Fruit fly (Drosophila melanogaster) whole organism, embryonic: ENCODE measurements around the gene bmm.
A peak's percentile ranks its signal among the peaks of the same experiment; 100 is the strongest.

Source experiments
- Atf6 ChIP-seq: fragments of 200-800 bp; sonication (Bioruptor generic); IDR thresholded peaks from 2 replicates; pipeline ENCODE4 v1.3.6; 2022; ENCODE audit warnings: missing biosample characterization, missing genetic modification characterization
- BEAF-32 ChIP-seq: fragments of 200-800 bp; sonication (Bioruptor generic); optimal IDR thresholded peaks from 3 replicates; lab custom pipeline; 2017; ENCODE audit warnings: missing biosample characterization, missing genetic modification characterization, mild to moderate bottlenecking, moderate library complexity, missing genetic modification reagents
- Blimp-1 ChIP-seq: fragments of 200-800 bp; sonication (Bioruptor generic); optimal IDR thresholded peaks from 3 replicates; lab custom pipeline; 2018; ENCODE audit warnings: missing biosample characterization, missing genetic modification characterization, mild to moderate bottlenecking, moderate library complexity, missing genetic modification reagents
- Bteb2 ChIP-seq: fragments of 200-800 bp; sonication (Bioruptor generic); optimal IDR thresholded peaks from 2 replicates; lab custom pipeline; 2016; ENCODE audit warnings: missing biosample characterization, missing genetic modification characterization
- CG12659 ChIP-seq: fragments of 200-800 bp; sonication (Bioruptor generic); optimal IDR thresholded peaks from 3 replicates; lab custom pipeline; 2017; ENCODE audit warnings: mild to moderate bottlenecking, missing biosample characterization, missing genetic modification reagents, missing genetic modification characterization
- CG13296 ChIP-seq: fragments of 200-800 bp; sonication (Bioruptor generic); optimal IDR thresholded peaks from 3 replicates; lab custom pipeline; 2018; ENCODE audit warnings: missing biosample characterization, mild to moderate bottlenecking, missing genetic modification characterization
- CG14965 ChIP-seq: fragments of 200-800 bp; sonication (Bioruptor generic); optimal IDR thresholded peaks from 2 replicates; lab custom pipeline; 2016; ENCODE audit warnings: missing biosample characterization, missing genetic modification characterization, borderline replicate concordance
- CG1529 ChIP-seq: fragments of 200-800 bp; sonication (Bioruptor generic); optimal IDR thresholded peaks from 3 replicates; lab custom pipeline; 2018; ENCODE audit warnings: missing biosample characterization, missing genetic modification characterization
- CG1602 ChIP-seq: fragments of 200-800 bp; sonication (Bioruptor generic); optimal IDR thresholded peaks from 3 replicates; lab custom pipeline; 2016; ENCODE audit warnings: missing biosample characterization, missing genetic modification characterization
- CG17612 ChIP-seq: fragments of 200-800 bp; sonication (Bioruptor generic); IDR thresholded peaks from 2 replicates; pipeline ENCODE4 v1.3.6; 2022; ENCODE audit warnings: missing biosample characterization, missing genetic modification characterization
- CG32772 ChIP-seq: fragments of 200-800 bp; sonication (Bioruptor generic); IDR thresholded peaks from 2 replicates; pipeline ENCODE4 v1.3.6; 2022; ENCODE audit warnings: missing biosample characterization, missing genetic modification characterization
- CG3995 ChIP-seq: fragments of 200-800 bp; sonication (Bioruptor generic); optimal IDR thresholded peaks from 3 replicates; lab custom pipeline; 2016; ENCODE audit warnings: missing biosample characterization, missing genetic modification characterization
- CG4328 ChIP-seq: fragments of 200-800 bp; sonication (Bioruptor generic); optimal IDR thresholded peaks from 3 replicates; lab custom pipeline; 2017; ENCODE audit warnings: missing biosample characterization, missing genetic modification reagents, missing genetic modification characterization
- CG4707 ChIP-seq: fragments of 200-800 bp; sonication (Bioruptor generic); optimal IDR thresholded peaks from 2 replicates; lab custom pipeline; 2018; ENCODE audit warnings: missing biosample characterization, mild to moderate bottlenecking, missing genetic modification characterization, moderate library complexity
- CG4820 ChIP-seq: fragments of 200-800 bp; sonication (Bioruptor generic); optimal IDR thresholded peaks from 3 replicates; lab custom pipeline; 2016; ENCODE audit warnings: missing biosample characterization, missing genetic modification characterization
- CG6765 ChIP-seq: fragments of 200-800 bp; sonication (Bioruptor generic); optimal IDR thresholded peaks from 3 replicates; lab custom pipeline; 2017; ENCODE audit warnings: missing biosample characterization, mild to moderate bottlenecking, missing genetic modification characterization
- CG6813 ChIP-seq: fragments of 200-800 bp; sonication (Bioruptor generic); optimal IDR thresholded peaks from 2 replicates; lab custom pipeline; 2017; ENCODE audit warnings: missing biosample characterization, missing genetic modification characterization, mild to moderate bottlenecking, moderate library complexity, missing genetic modification reagents
- CG7987 ChIP-seq: fragments of 200-800 bp; sonication (Bioruptor generic); optimal IDR thresholded peaks from 2 replicates; lab custom pipeline; 2018; ENCODE audit warnings: missing biosample characterization, mild to moderate bottlenecking, missing genetic modification characterization, moderate library complexity
- Dad ChIP-seq: fragments of 200-800 bp; sonication (Bioruptor generic); optimal IDR thresholded peaks from 3 replicates; lab custom pipeline; 2016; ENCODE audit warnings: missing biosample characterization, missing genetic modification characterization
- Gsc ChIP-seq: fragments of 200-800 bp; sonication (Bioruptor generic); IDR thresholded peaks from 2 replicates; pipeline ENCODE4 v1.3.6; 2022; ENCODE audit warnings: missing biosample characterization, missing genetic modification characterization
- HLH4C ChIP-seq: fragments of 200-800 bp; sonication (Bioruptor generic); IDR thresholded peaks from 3 replicates; pipeline ENCODE4 v1.3.6; 2022; ENCODE audit warnings: missing biosample characterization, missing genetic modification characterization; ENCODE audit not compliant: partially characterized antibody
- Hand ChIP-seq: fragments of 200-800 bp; sonication (Bioruptor generic); optimal IDR thresholded peaks from 2 replicates; lab custom pipeline; 2017; ENCODE audit warnings: mild to moderate bottlenecking, missing biosample characterization, missing genetic modification reagents, missing genetic modification characterization
- Hmr ChIP-seq: fragments of 200-800 bp; sonication (Bioruptor generic); optimal IDR thresholded peaks from 3 replicates; lab custom pipeline; 2017; ENCODE audit warnings: mild to moderate bottlenecking, missing biosample characterization, missing genetic modification reagents, missing genetic modification characterization
- Hr39 ChIP-seq: fragments of >200 bp; optimal IDR thresholded peaks from 2 replicates; lab custom pipeline; 2017
- Lim3 ChIP-seq: fragments of 200-800 bp; sonication (Bioruptor generic); IDR thresholded peaks from 2 replicates; pipeline ENCODE4 v1.3.6; 2022; ENCODE audit warnings: missing biosample characterization, missing genetic modification characterization
- MBD-R2 ChIP-seq: fragments of 200-800 bp; sonication (Bioruptor generic); IDR thresholded peaks from 2 replicates; pipeline ENCODE4 v1.3.6; 2022; ENCODE audit warnings: missing biosample characterization, missing genetic modification characterization
- Oaz ChIP-seq: fragments of 200-800 bp; sonication (Bioruptor generic); IDR thresholded peaks from 2 replicates; pipeline ENCODE4 v1.3.6; 2022; ENCODE audit warnings: missing biosample characterization, missing genetic modification characterization
- Rfx ChIP-seq: fragments of 200-800 bp; sonication (Bioruptor generic); IDR thresholded peaks from 2 replicates; pipeline ENCODE4 v1.3.6; 2022; ENCODE audit warnings: missing biosample characterization, missing genetic modification characterization
- Sry-β ChIP-seq: fragments of 200-800 bp; sonication (Bioruptor generic); optimal IDR thresholded peaks from 2 replicates; lab custom pipeline; 2018; ENCODE audit warnings: missing biosample characterization, mild to moderate bottlenecking, missing genetic modification characterization, moderate library complexity
- Ssrp ChIP-seq: fragments of 200-800 bp; sonication (Bioruptor generic); optimal IDR thresholded peaks from 2 replicates; lab custom pipeline; 2018; ENCODE audit warnings: missing biosample characterization, mild to moderate bottlenecking, missing genetic modification characterization, moderate library complexity
- Usf ChIP-seq: fragments of 200-800 bp; sonication (Bioruptor generic); optimal IDR thresholded peaks from 2 replicates; lab custom pipeline; 2017; ENCODE audit warnings: missing genotype, missing biosample characterization, missing genetic modification characterization
- ab ChIP-seq: fragments of 200-800 bp; sonication (Bioruptor generic); optimal IDR thresholded peaks from 2 replicates; lab custom pipeline; 2016; ENCODE audit warnings: missing biosample characterization, missing genetic modification characterization
- aop ChIP-seq: fragments of 200-800 bp; sonication (Bioruptor generic); IDR thresholded peaks from 2 replicates; pipeline ENCODE4 v1.3.6; 2022; ENCODE audit warnings: missing biosample characterization, missing genetic modification characterization
- ash1 ChIP-seq: fragments of 200-800 bp; sonication (Bioruptor generic); optimal IDR thresholded peaks from 2 replicates; lab custom pipeline; 2018; ENCODE audit warnings: missing biosample characterization, mild to moderate bottlenecking, missing genetic modification characterization
- danr ChIP-seq: fragments of 200-800 bp; sonication (Bioruptor generic); IDR thresholded peaks from 2 replicates; pipeline ENCODE4 v1.3.6; 2022; ENCODE audit warnings: missing biosample characterization, missing genetic modification characterization
- disco-r ChIP-seq: fragments of 200-800 bp; sonication (Bioruptor generic); optimal IDR thresholded peaks from 2 replicates; lab custom pipeline; 2016; ENCODE audit warnings: missing biosample characterization, missing genetic modification characterization
- dmrt11E ChIP-seq: fragments of 200-800 bp; sonication (Bioruptor generic); optimal IDR thresholded peaks from 3 replicates; lab custom pipeline; 2018; ENCODE audit warnings: missing biosample characterization, mild to moderate bottlenecking, missing genetic modification characterization, moderate library complexity
- emc ChIP-seq: fragments of 200-800 bp; sonication (Bioruptor generic); optimal IDR thresholded peaks from 2 replicates; lab custom pipeline; 2016; ENCODE audit warnings: missing biosample characterization, missing genetic modification characterization
- eyg ChIP-seq: fragments of 200-800 bp; sonication (Bioruptor generic); optimal IDR thresholded peaks from 3 replicates; lab custom pipeline; 2016; ENCODE audit warnings: missing biosample characterization, missing genetic modification characterization
- fd102C ChIP-seq: fragments of 200-800 bp; sonication (Bioruptor generic); optimal IDR thresholded peaks from 2 replicates; lab custom pipeline; 2018; ENCODE audit warnings: missing biosample characterization, mild to moderate bottlenecking, missing genetic modification characterization, moderate library complexity
- ftz-f1 ChIP-seq: fragments of 200-800 bp; sonication (Bioruptor generic); optimal IDR thresholded peaks from 2 replicates; lab custom pipeline; 2016; ENCODE audit warnings: missing biosample characterization, missing genetic modification characterization
- gsb-n ChIP-seq: fragments of 200-800 bp; sonication (Bioruptor generic); optimal IDR thresholded peaks from 3 replicates; lab custom pipeline; 2018; ENCODE audit warnings: missing biosample characterization, mild to moderate bottlenecking, missing genetic modification characterization
- hb ChIP-seq: fragments of 200-800 bp; sonication (Bioruptor generic); IDR thresholded peaks from 3 replicates; pipeline ENCODE4 v1.3.6; 2022; ENCODE audit warnings: missing biosample characterization, missing genetic modification characterization; ENCODE audit not compliant: partially characterized antibody
- ken ChIP-seq: fragments of 200-800 bp; sonication (Bioruptor generic); IDR thresholded peaks from 3 replicates; pipeline ENCODE4 v1.3.6; 2022; ENCODE audit warnings: missing biosample characterization, missing genetic modification characterization
- lab ChIP-seq: fragments of 200-800 bp; sonication (Bioruptor generic); optimal IDR thresholded peaks from 3 replicates; lab custom pipeline; 2017; ENCODE audit warnings: missing biosample characterization, missing genetic modification characterization, mild to moderate bottlenecking, moderate library complexity, missing genetic modification reagents
- onecut ChIP-seq: fragments of 200-800 bp; sonication (Bioruptor generic); IDR thresholded peaks from 2 replicates; pipeline ENCODE4 v1.3.6; 2022; ENCODE audit warnings: missing biosample characterization, missing genetic modification characterization
- sens ChIP-seq: fragments of 200-800 bp; sonication (Bioruptor generic); peaks from one replicate; lab custom pipeline; 2016; ENCODE audit warnings: missing biosample characterization, missing genetic modification characterization
- sima ChIP-seq: fragments of 200-800 bp; sonication (Bioruptor generic); optimal IDR thresholded peaks from 2 replicates; lab custom pipeline; 2016; ENCODE audit warnings: missing biosample characterization, missing genetic modification characterization
- sqz ChIP-seq: fragments of 200-800 bp; sonication (Bioruptor generic); optimal IDR thresholded peaks from 3 replicates; lab custom pipeline; 2018; ENCODE audit warnings: missing biosample characterization, mild to moderate bottlenecking, missing genetic modification characterization
- zen2 ChIP-seq: fragments of 200-800 bp; sonication (Bioruptor generic); IDR thresholded peaks from 3 replicates; pipeline ENCODE4 v1.3.6; 2022; ENCODE audit warnings: missing biosample characterization, missing genetic modification characterization; ENCODE audit not compliant: partially characterized antibody
- zf30C ChIP-seq: fragments of 200-800 bp; sonication (Bioruptor generic); optimal IDR thresholded peaks from 3 replicates; lab custom pipeline; 2018; ENCODE audit warnings: missing biosample characterization, mild to moderate bottlenecking, missing genetic modification characterization

bmm gene

DNA sequence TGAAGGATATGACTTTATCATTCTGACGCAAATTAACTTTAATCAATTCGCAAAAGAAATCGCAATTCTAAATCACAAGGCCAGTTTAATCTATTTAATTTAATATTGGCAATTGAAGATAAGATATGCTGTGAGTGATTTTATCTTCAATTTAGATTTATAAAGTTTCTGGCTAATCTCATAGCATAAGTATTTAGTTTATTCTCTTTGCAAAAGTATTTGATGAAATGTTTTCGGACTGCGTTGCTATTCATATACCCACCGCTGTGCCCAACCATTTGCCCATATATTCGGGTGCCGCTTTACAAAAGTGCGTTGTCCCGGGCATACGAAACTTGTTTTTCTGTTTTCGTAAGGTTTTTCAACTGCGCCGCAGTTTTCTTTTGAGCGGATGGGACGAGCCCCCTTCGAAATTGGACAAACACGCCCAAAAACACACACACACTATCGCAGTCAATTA, 1.2 kb downstream of the bmm start (continued):
- TF ChIP-seq zen2 (GFP tag; lab: Robert Waterston, UW) (no peak), Usf (GFP tag; lab: Kevin White, UChicago) (peak; percentile 94), Lim3 (GFP tag; lab: Robert Waterston, UW) (peak; percentile 84), CG32772 (GFP tag; lab: Robert Waterston, UW) (peak; percentile 89), ash1 (GFP tag; lab: Kevin White, UChicago) (peak; percentile 15), BEAF-32 (GFP tag; lab: Kevin White, UChicago) (peak; percentile 14), hb (GFP tag; lab: Robert Waterston, UW) (no peak), CG3995 (GFP tag; lab: Kevin White, UChicago) (peak; percentile 73), fd102C (GFP tag; lab: Kevin White, UChicago) (peak; percentile 60), CG13296 (GFP tag; lab: Kevin White, UChicago) (peak; percentile 98), Dad (peak; percentile 87), CG6813 (GFP tag; lab: Kevin White, UChicago) (peak; percentile 96), CG17612 (GFP tag; lab: Robert Waterston, UW) (peak; percentile 73), CG14965 (peak; percentile 70), sqz (GFP tag; lab: Kevin White, UChicago) (peak; percentile 97), dmrt11E (peak; percentile 98), ken (GFP tag; lab: Robert Waterston, UW) (peak; percentile 77), eyg (GFP tag; lab: Kevin White, UChicago) (peak; percentile 89), CG7987 (GFP tag; lab: Kevin White, UChicago) (peak; percentile 88), Hmr (GFP tag; lab: Kevin White, UChicago) (peak; percentile 97), HLH4C (no peak), Atf6 (GFP tag; lab: Robert Waterston, UW) (peak; percentile 95), Hr39 (lab: Kevin White, UChicago) (no peak), ftz-f1 (GFP tag; lab: Kevin White, UChicago) (peak; percentile 51), CG1602 (GFP tag; lab: Kevin White, UChicago) (peak; percentile 95), Gsc (GFP tag; lab: Robert Waterston, UW) (no peak; the same call in 1 of the 2 replicates), ab (peak; percentile 77), Hand (GFP tag; lab: Kevin White, UChicago) (peak; percentile 95), Blimp-1 (GFP tag; lab: Kevin White, UChicago) (peak; percentile 95), Sry-β (GFP tag; lab: Kevin White, UChicago) (peak; percentile 64), sens (GFP tag; lab: Kevin White, UChicago) (peak; percentile 99), Bteb2 (GFP tag; lab: Kevin White, UChicago) (peak; percentile 94), CG4707 (GFP tag; lab: Kevin White, UChicago) (peak; percentile 90), onecut (GFP tag; lab: Robert Waterston, UW) (peak; percentile 85), Ssrp (tag; lab: Kevin White, UChicago) (peak; percentile 98), CG4328 (peak; percentile 96), CG4820 (GFP tag; lab: Kevin White, UChicago) (peak; percentile 96), aop (GFP tag; lab: Robert Waterston, UW) (peak; percentile 59; the same call in 1 of the 2 replicates), Oaz (GFP tag; lab: Robert Waterston, UW) (peak; percentile 85), gsb-n (tag; lab: Kevin White, UChicago) (peak; percentile 96), sima (GFP tag; lab: Kevin White, UChicago) (peak; percentile 82), CG12659 (GFP tag; lab: Kevin White, UChicago) (peak; percentile 99), emc (GFP tag; lab: Kevin White, UChicago) (peak; percentile 71), MBD-R2 (GFP tag; lab: Robert Waterston, UW) (peak; percentile 70), CG6765 (GFP tag; lab: Kevin White, UChicago) (peak; percentile 97), Rfx (GFP tag; lab: Robert Waterston, UW) (peak; percentile 90; the same call in 1 of the 2 replicates), lab (GFP tag; lab: Kevin White, UChicago) (peak; percentile 97), zf30C (GFP tag; lab: Kevin White, UChicago) (no peak), CG1529 (peak; percentile 97), danr (GFP tag; lab: Robert Waterston, UW) (peak; percentile 85), disco-r (GFP tag; lab: Kevin White, UChicago) (peak; percentile 92)
